Worm (Caenorhabditis elegans) whole organism, mixed stage, embryonic: ENCODE results near the gene T28C6.10.

Experiments
- lsy-2 ChIP-seq: fragments of 150-350 bp; optimal IDR thresholded peaks from 2 replicates; lab custom pipeline; 2014; ENCODE audit warnings: missing biosample characterization, missing genetic modification characterization
- pha-4 ChIP-seq: fragments of 150-350 bp; optimal IDR thresholded peaks from 2 replicates; lab custom pipeline; 2018; ENCODE audit warnings: missing biosample characterization, missing genetic modification reagents, missing genetic modification characterization

- TF ChIP-seq lsy-2 (tag; lab: Kevin White, UChicago) (no peak), pha-4 (tag; lab: Kevin White, UChicago) (no peak)
These were observed 38.2 kb downstream of the T28C6.10 start, which contains the start of gene T11B7.5 for ce11 chrIV:8855963-8856362.
